Worm (Caenorhabditis elegans) whole organism, mixed stage, embryonic: ENCODE measurements around the gene npr-18.

Experiments
- elt-3 ChIP-seq: fragments of 150-350 bp; optimal IDR thresholded peaks from 2 replicates; lab custom pipeline; 2014; ENCODE audit warnings: missing biosample characterization, missing genetic modification characterization
- lin-13 ChIP-seq: fragments of 150-350 bp; optimal IDR thresholded peaks from 2 replicates; lab custom pipeline; 2014; ENCODE audit warnings: missing biosample characterization, missing genetic modification characterization
- lsy-2 ChIP-seq: fragments of 150-350 bp; optimal IDR thresholded peaks from 2 replicates; lab custom pipeline; 2014; ENCODE audit warnings: missing biosample characterization, missing genetic modification characterization
- mab-5 ChIP-seq: fragments of 150-350 bp; optimal IDR thresholded peaks from 2 replicates; lab custom pipeline; 2014; ENCODE audit warnings: missing biosample characterization, missing genetic modification characterization
- mep-1 ChIP-seq: fragments of 150-350 bp; optimal IDR thresholded peaks from 2 replicates; lab custom pipeline; 2017; ENCODE audit warnings: missing biosample characterization, missing genetic modification reagents, missing genetic modification characterization, inconsistent platforms
- nhr-12 ChIP-seq: fragments of 150-350 bp; optimal IDR thresholded peaks from 2 replicates; lab custom pipeline; 2014; ENCODE audit warnings: missing biosample characterization, missing genetic modification characterization
- nhr-237 ChIP-seq: fragments of 150-350 bp; optimal IDR thresholded peaks from 2 replicates; lab custom pipeline; 2014; ENCODE audit warnings: missing biosample characterization, missing genetic modification characterization
- nhr-28 ChIP-seq: fragments of 150-350 bp; optimal IDR thresholded peaks from 2 replicates; lab custom pipeline; 2014; ENCODE audit warnings: missing biosample characterization, missing genetic modification characterization
- nhr-76 ChIP-seq: sonication (generic microtip); optimal IDR thresholded peaks from 2 replicates; lab custom pipeline; 2017; ENCODE audit warnings: missing biosample characterization, missing genetic modification characterization
- pha-4 ChIP-seq: fragments of 150-350 bp; optimal IDR thresholded peaks from 2 replicates; lab custom pipeline; 2018; ENCODE audit warnings: missing biosample characterization, missing genetic modification reagents, missing genetic modification characterization
- unc-62 ChIP-seq: fragments of 150-350 bp; optimal IDR thresholded peaks from 2 replicates; lab custom pipeline; 2014; ENCODE audit warnings: missing biosample characterization, missing genetic modification reagents, missing genetic modification characterization

- TF ChIP-seq nhr-12 (tag; lab: Kevin White, UChicago) (no peak), nhr-76 (tag; lab: Kevin White, UChicago) (no peak), lin-13 (tag; lab: Kevin White, UChicago) (no peak), nhr-237 (tag; lab: Kevin White, UChicago) (no peak), mab-5 (no peak), lsy-2 (tag; lab: Kevin White, UChicago) (no peak), pha-4 (tag; lab: Kevin White, UChicago) (no peak), elt-3 (no peak), unc-62 (GFP tag; lab: Kevin White, UChicago) (no peak), mep-1 (tag; lab: Kevin White, UChicago) (no peak), nhr-28 (tag; lab: Kevin White, UChicago) (no peak)
These were observed 3.3 kb upstream of the npr-18 start for ce11 chrX:9687264-9687663.
